Worm (Caenorhabditis elegans): Measurements from ENCODE around the gene mbk-1.

The mbk-1 gene

DNA sequence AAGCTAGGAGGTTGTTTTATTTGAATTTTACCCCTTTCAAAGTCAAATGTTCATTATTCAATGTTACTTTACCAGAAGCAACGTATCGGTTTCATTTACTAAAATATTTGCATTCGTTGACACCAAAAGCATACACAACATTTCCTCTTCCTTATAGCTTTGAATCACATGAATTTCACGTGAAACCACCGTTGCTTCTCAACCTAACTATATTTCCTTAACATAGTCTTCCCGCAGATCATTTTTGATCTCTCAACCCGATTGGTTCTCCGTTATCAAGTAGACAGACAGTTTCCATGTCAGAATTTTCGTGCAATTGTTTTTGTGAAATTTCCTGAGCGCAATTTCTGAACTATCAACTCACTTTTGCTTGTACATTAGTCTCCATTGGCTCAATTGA lies 14.4 kb downstream of the mbk-1 start:
- no peak for TF ChIP-seq lin-1 (GFP tag; IDR thresholded peaks at IDR 0.05)
- no peak for TF ChIP-seq snpc-1.2 (GFP tag; IDR thresholded peaks at IDR 0.05)
- TF ChIP-seq lin-13 (GFP tag; optimal IDR thresholded peaks at IDR 0.05), result no peak
- TF ChIP-seq hlh-30 (tag; optimal IDR thresholded peaks at IDR 0.05; ENCODE audit: insufficient read depth), result peak; percentile 54
- no peak for TF ChIP-seq jun-1 (tag; optimal IDR thresholded peaks at IDR 0.05)
- peak; percentile 41 for TF ChIP-seq T20F7.1 (GFP tag; optimal IDR thresholded peaks at IDR 0.05)
- TF ChIP-seq nhr-28 (tag; optimal IDR thresholded peaks at IDR 0.05), result peak; percentile 9
- TF ChIP-seq hlh-11 (tag; optimal IDR thresholded peaks at IDR 0.05), result peak; percentile 20
- TF ChIP-seq dmd-6 (GFP tag; IDR thresholded peaks at IDR 0.05), result peak; percentile 70
- TF ChIP-seq mxl-2 (GFP tag; conservative IDR thresholded peaks at IDR 0.05), result peak; percentile 96
- TF ChIP-seq daf-16 (GFP tag; optimal IDR thresholded peaks at IDR 0.05), result no peak
- TF ChIP-seq daf-16 (tag; optimal IDR thresholded peaks at IDR 0.05), result peak; percentile 50
- 0 out of 2 replicates have a peak, but pooled peaks have one; percentile 22 for TF ChIP-seq tra-1 (GFP tag; IDR thresholded peaks at IDR 0.05)

DNA sequence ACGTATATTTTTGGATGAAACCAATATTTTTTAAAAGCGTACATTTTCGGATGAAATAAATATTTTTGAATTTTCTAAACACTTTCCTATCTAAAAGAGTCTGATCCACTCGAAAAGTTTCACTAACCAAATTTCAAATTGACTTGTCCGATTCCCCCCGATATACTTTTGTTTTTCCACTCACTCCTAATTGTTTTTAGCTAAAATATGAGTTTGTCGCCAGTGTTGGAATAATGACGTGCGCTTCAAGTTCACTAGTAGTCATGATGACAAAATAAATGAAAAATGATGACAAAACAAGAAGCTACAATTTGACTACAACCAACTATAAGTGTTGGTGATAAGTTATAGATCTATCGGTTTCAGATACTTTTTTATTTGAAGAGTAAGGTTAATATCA lies 15.5 kb downstream of the mbk-1 start:
- TF ChIP-seq aha-1 (tag) (peak; percentile 10), attf-4 (tag; optimal IDR thresholded peaks at IDR 0.05) (no peak), vab-7 (GFP tag; IDR thresholded peaks at IDR 0.05) (no peak), lim-7 (GFP tag; IDR thresholded peaks at IDR 0.05) (no peak), madf-9 (GFP tag; conservative IDR thresholded peaks at IDR 0.05) (no peak), sdz-12 (GFP tag; optimal IDR thresholded peaks at IDR 0.05) (peak; percentile 47), Y105C5A.15 (GFP tag; IDR thresholded peaks at IDR 0.05) (no peak), zip-2 (tag; optimal IDR thresholded peaks at IDR 0.05) (no peak), mep-1 (tag; optimal IDR thresholded peaks at IDR 0.05) (peak; percentile 23), daf-12 (tag; optimal IDR thresholded peaks at IDR 0.05) (no peak), T26A8.4 (GFP tag; IDR thresholded peaks at IDR 0.05) (peak; percentile 72), lsy-2 (tag; optimal IDR thresholded peaks at IDR 0.05) (peak in 1 of 2 experiments; percentile 16), T20F7.1 (GFP tag; optimal IDR thresholded peaks at IDR 0.05) (peak; percentile 38), mdl-1 (tag; optimal IDR thresholded peaks at IDR 0.05) (no peak), daf-16 (GFP tag; optimal IDR thresholded peaks at IDR 0.05) (no peak), daf-16 (tag; optimal IDR thresholded peaks at IDR 0.05) (peak; percentile 78), zfp-2 (tag; optimal IDR thresholded peaks at IDR 0.05) (no peak), duxl-1 (tag; optimal IDR thresholded peaks at IDR 0.05; ENCODE audit: poor library complexity) (peak; percentile 22), zfp-3 (GFP tag; conservative IDR thresholded peaks at IDR 0.05) (0 out of 2 replicates have a peak, but pooled peaks have one; percentile 53), hlh-11 (tag; optimal IDR thresholded peaks at IDR 0.05) (peak; percentile 13), F37D6.2 (tag; optimal IDR thresholded peaks at IDR 0.05) (no peak), skn-1 (tag; optimal IDR thresholded peaks at IDR 0.05) (no peak), pha-4 (GFP tag; IDR thresholded peaks at IDR 0.05) (no peak), pha-4 (tag; optimal IDR thresholded peaks at IDR 0.05) (no peak), nhr-42 (GFP tag; IDR thresholded peaks at IDR 0.05) (0 out of 2 replicates have a peak, but pooled peaks have one; percentile 58), spr-3 (GFP tag; optimal IDR thresholded peaks at IDR 0.05) (peak; percentile 60), F10B5.3 (tag; optimal IDR thresholded peaks at IDR 0.05) (no peak), spr-1 (tag; optimal IDR thresholded peaks at IDR 0.05) (no peak), nhr-237 (tag; optimal IDR thresholded peaks at IDR 0.05) (no peak), lin-38 (GFP tag; IDR thresholded peaks at IDR 0.05) (0 out of 2 replicates have a peak, but pooled peaks have one; percentile 25), dve-1 (tag; optimal IDR thresholded peaks at IDR 0.05; ENCODE audit: insufficient read depth) (peak; percentile 35), nhr-48 (tag; optimal IDR thresholded peaks at IDR 0.05) (no peak), ctbp-1 (GFP tag; IDR thresholded peaks at IDR 0.05) (no peak), tra-1 (GFP tag; IDR thresholded peaks at IDR 0.05) (no peak), hif-1 (tag; optimal IDR thresholded peaks at IDR 0.05) (peak in 1 of 2 experiments; percentile 20)
